Worm (Caenorhabditis elegans) whole organism, mixed stage, embryonic: ENCODE results near the gene sdz-4.
"Not testable (repeated sequence)": the region's sequence is repeated elsewhere in the genome, so short reads cannot be mapped to it uniquely, and the experiment has no call there.

Experiments used
- ceh-83 ChIP-seq: fragments of 200-800 bp; sonication (Bioruptor generic); optimal IDR thresholded peaks from 2 replicates; lab custom pipeline; 2018; ENCODE audit warnings: mild to moderate bottlenecking, missing genetic modification characterization, missing compliant biosample characterization
- mab-5 ChIP-seq: fragments of 150-350 bp; optimal IDR thresholded peaks from 2 replicates; lab custom pipeline; 2014; ENCODE audit warnings: missing biosample characterization, missing genetic modification characterization
- zip-8 ChIP-seq: fragments of 150-350 bp; optimal IDR thresholded peaks from 2 replicates; lab custom pipeline; 2014; ENCODE audit warnings: missing biosample characterization, missing genetic modification characterization

sdz-4 gene

ce11 chrII:1006375-1006774 lies 47.7 kb downstream of the sdz-4 start, which contains the start of gene F45D11.14:
TSS of gene F45D11.14 (minus strand) at chrII:1006475.
- TF ChIP-seq ceh-83 (GFP tag; lab: Kevin White, UChicago); mab-5 (tag; lab: Kevin White, UChicago); zip-8 (tag; lab: Kevin White, UChicago): not testable (repeated sequence)
- TF ChIP-seq, all 35 proteins: peak for 0; not testable (repeated sequence) for 35
